Worm (Caenorhabditis elegans) whole organism, young adult: ENCODE measurements around the gene ZK930.7.

Experiments
- B0035.1 ChIP-seq: sonication (generic microtip); optimal IDR thresholded peaks from 2 replicates; lab custom pipeline; 2016; ENCODE audit warnings: missing genetic modification characterization, mild to moderate bottlenecking, missing compliant biosample characterization, missing genotype, missing genetic modification reagents
- B0261.1 ChIP-seq: sonication (generic microtip); optimal IDR thresholded peaks from 2 replicates; lab custom pipeline; 2016; ENCODE audit warnings: mild to moderate bottlenecking, missing genetic modification characterization, moderate library complexity, missing compliant biosample characterization
- D2030.7 ChIP-seq: fragments of 200-800 bp; sonication (Bioruptor generic); IDR thresholded peaks from 2 replicates; pipeline ENCODE4 v1.3.6; 2022; ENCODE audit warnings: missing genetic modification reagents, missing genetic modification characterization, missing compliant biosample characterization
- F10E7.11 ChIP-seq: sonication (generic microtip); optimal IDR thresholded peaks from 2 replicates; lab custom pipeline; 2017; ENCODE audit warnings: mild to moderate bottlenecking, missing genetic modification characterization, moderate library complexity, missing compliant biosample characterization
- F33H1.4 ChIP-seq: fragments of 200-800 bp; sonication (Bioruptor generic); IDR thresholded peaks from 2 replicates; pipeline ENCODE4 v1.3.6; 2022; ENCODE audit warnings: missing genetic modification reagents, missing genetic modification characterization, missing compliant biosample characterization
- F52B5.7 ChIP-seq: sonication (generic microtip); optimal IDR thresholded peaks from 2 replicates; lab custom pipeline; 2016; ENCODE audit warnings: mild to moderate bottlenecking, missing genetic modification characterization, missing compliant biosample characterization
- K11D2.4 ChIP-seq: fragments of 200-800 bp; sonication (Bioruptor generic); IDR thresholded peaks from 2 replicates; pipeline ENCODE4 v1.3.6; 2022; ENCODE audit warnings: missing genetic modification reagents, missing genetic modification characterization, missing compliant biosample characterization
- K12H6.12 ChIP-seq: fragments of 200-800 bp; sonication (Bioruptor generic); optimal IDR thresholded peaks from 2 replicates; lab custom pipeline; 2018; ENCODE audit warnings: mild to moderate bottlenecking, missing genetic modification characterization, missing compliant biosample characterization
- T07F8.4 ChIP-seq: sonication (generic microtip); optimal IDR thresholded peaks from 2 replicates; lab custom pipeline; 2016; ENCODE audit warnings: mild to moderate bottlenecking, missing genetic modification characterization, moderate library complexity, missing compliant biosample characterization
- T26A5.8 ChIP-seq: sonication (generic microtip); optimal IDR thresholded peaks from 2 replicates; lab custom pipeline; 2016; ENCODE audit warnings: missing genetic modification characterization, missing compliant biosample characterization
- Y56A3A.18 ChIP-seq: fragments of 200-800 bp; sonication (Bioruptor generic); IDR thresholded peaks from 2 replicates; pipeline ENCODE4 v1.3.6; 2022; ENCODE audit warnings: missing genetic modification reagents, missing genetic modification characterization, missing compliant biosample characterization
- Y67H2A.10 ChIP-seq: fragments of 200-800 bp; sonication (Bioruptor generic); conservative IDR thresholded peaks from 2 replicates; pipeline ENCODE4 v1.3.6; 2022; ENCODE audit warnings: missing genetic modification reagents, missing genetic modification characterization, missing compliant biosample characterization
- ZK185.1 ChIP-seq: sonication (generic microtip); optimal IDR thresholded peaks from 2 replicates; lab custom pipeline; 2016; ENCODE audit warnings: mild to moderate bottlenecking, missing genetic modification characterization, missing compliant biosample characterization; ENCODE audit not compliant: poor library complexity, severe bottlenecking
- aptf-2 ChIP-seq: fragments of 200-800 bp; sonication (Bioruptor generic); conservative IDR thresholded peaks from 2 replicates; pipeline ENCODE4 v1.3.6; 2022; ENCODE audit warnings: missing genetic modification reagents, missing genetic modification characterization, missing compliant biosample characterization
- aptf-3 ChIP-seq: fragments of 200-800 bp; sonication (Bioruptor generic); IDR thresholded peaks from 2 replicates; pipeline ENCODE4 v1.3.6; 2022; ENCODE audit warnings: missing genetic modification characterization, missing compliant biosample characterization
- attf-3 ChIP-seq: fragments of 200-800 bp; sonication (Bioruptor generic); conservative IDR thresholded peaks from 2 replicates; pipeline ENCODE4 v1.3.6; 2022; ENCODE audit warnings: missing genetic modification reagents, missing genetic modification characterization, missing compliant biosample characterization
- cebp-2 ChIP-seq: fragments of 200-800 bp; sonication (Bioruptor generic); IDR thresholded peaks from 2 replicates; pipeline ENCODE4 v1.3.6; 2022; ENCODE audit warnings: missing genetic modification characterization, missing compliant biosample characterization
- ceh-91 ChIP-seq: fragments of 200-800 bp; sonication (Bioruptor generic); IDR thresholded peaks from 2 replicates; pipeline ENCODE4 v1.3.6; 2022; ENCODE audit warnings: missing genetic modification reagents, missing genetic modification characterization, missing compliant biosample characterization
- dpl-1 ChIP-seq: fragments of 150-350 bp; optimal IDR thresholded peaks from 2 replicates; lab custom pipeline; 2014; ENCODE audit warnings: missing biosample characterization, missing genetic modification reagents, missing genetic modification characterization
- efl-1 ChIP-seq: fragments of 150-350 bp; optimal IDR thresholded peaks from 2 replicates; lab custom pipeline; 2014; ENCODE audit warnings: missing biosample characterization, missing genetic modification reagents, missing genetic modification characterization
- egl-44 ChIP-seq: fragments of 200-800 bp; sonication (Bioruptor generic); IDR thresholded peaks from 2 replicates; pipeline ENCODE4 v1.3.6; 2022; ENCODE audit warnings: missing genetic modification reagents, missing genetic modification characterization, missing compliant biosample characterization
- ekl-4 ChIP-seq: fragments of 200-800 bp; sonication (Bioruptor generic); IDR thresholded peaks from 2 replicates; pipeline ENCODE4 v1.3.6; 2022; ENCODE audit warnings: missing genetic modification reagents, missing genetic modification characterization, missing compliant biosample characterization
- gei-17 ChIP-seq: fragments of 200-800 bp; sonication (Bioruptor generic); optimal IDR thresholded peaks from 2 replicates; lab custom pipeline; 2018; ENCODE audit warnings: mild to moderate bottlenecking, missing genetic modification characterization, missing compliant biosample characterization
- lag-1 ChIP-seq: fragments of 200-800 bp; sonication (Bioruptor generic); IDR thresholded peaks from 2 replicates; pipeline ENCODE4 v1.3.6; 2022; ENCODE audit warnings: missing genetic modification reagents, missing genetic modification characterization, missing compliant biosample characterization
- let-607 ChIP-seq, 2 experiments: fragments of 200-800 bp in 1 of 2; sonication (Bioruptor generic) in 1 of 2; sonication (generic microtip) in 1 of 2; optimal IDR thresholded peaks; 2 replicates each; lab custom pipeline; 2016 to 2018; ENCODE audit warnings: mild to moderate bottlenecking in 2 of 2, missing compliant biosample characterization in 2 of 2, missing genetic modification characterization in 2 of 2, moderate library complexity in 2 of 2, missing genotype in 1 of 2
- lin-35 ChIP-seq, 3 experiments: fragments of 150-350 bp in 2 of 3; sonication (generic microtip) in 1 of 3; optimal IDR thresholded peaks; 2 replicates each; lab custom pipeline; 2014 to 2018; ENCODE audit warnings: missing biosample characterization in 3 of 3, missing genetic modification characterization in 3 of 3, missing genetic modification reagents in 3 of 3
- lin-40 ChIP-seq: sonication (generic microtip); optimal IDR thresholded peaks from 2 replicates; lab custom pipeline; 2016; ENCODE audit warnings: missing genetic modification characterization, mild to moderate bottlenecking, missing compliant biosample characterization, missing genotype, missing genetic modification reagents
- lin-54 ChIP-seq: fragments of 200-800 bp; sonication (Bioruptor generic); optimal IDR thresholded peaks from 2 replicates; lab custom pipeline; 2018; ENCODE audit warnings: mild to moderate bottlenecking, missing genetic modification characterization, missing compliant biosample characterization
- lir-1 ChIP-seq: fragments of 200-800 bp; sonication (Bioruptor generic); conservative IDR thresholded peaks from 2 replicates; pipeline ENCODE4 v1.3.6; 2022; ENCODE audit warnings: missing genetic modification reagents, missing genetic modification characterization, missing compliant biosample characterization
- lsl-1 ChIP-seq: fragments of 200-800 bp; sonication (Bioruptor generic); optimal IDR thresholded peaks from 2 replicates; lab custom pipeline; 2018; ENCODE audit warnings: mild to moderate bottlenecking, missing genetic modification characterization, moderate library complexity, missing compliant biosample characterization
- mcd-1 ChIP-seq: fragments of 200-800 bp; sonication (Bioruptor generic); IDR thresholded peaks from 2 replicates; pipeline ENCODE4 v1.3.6; 2022; ENCODE audit warnings: missing genetic modification reagents, missing genetic modification characterization, missing compliant biosample characterization
- mel-28 ChIP-seq: sonication (generic microtip); optimal IDR thresholded peaks from 2 replicates; lab custom pipeline; 2016; ENCODE audit warnings: borderline replicate concordance, mild to moderate bottlenecking, missing genetic modification characterization, missing compliant biosample characterization
- nfya-2 ChIP-seq: fragments of 200-800 bp; sonication (Bioruptor generic); IDR thresholded peaks from 2 replicates; pipeline ENCODE4 v1.3.6; 2022; ENCODE audit warnings: missing genetic modification reagents, missing genetic modification characterization, missing compliant biosample characterization
- nfyb-1 ChIP-seq: fragments of 200-800 bp; sonication (Bioruptor generic); IDR thresholded peaks from 2 replicates; pipeline ENCODE4 v1.3.6; 2022; ENCODE audit warnings: missing genetic modification reagents, missing genetic modification characterization, missing compliant biosample characterization
- nhr-80 ChIP-seq: sonication (generic microtip); optimal IDR thresholded peaks from 2 replicates; lab custom pipeline; 2016; ENCODE audit warnings: missing genetic modification characterization, missing compliant biosample characterization
- rcor-1 ChIP-seq: fragments of 200-800 bp; sonication (Bioruptor generic); IDR thresholded peaks from 2 replicates; pipeline ENCODE4 v1.3.6; 2022; ENCODE audit warnings: missing genetic modification reagents, missing genetic modification characterization, missing compliant biosample characterization
- rec-8 ChIP-seq, 2 experiments: sonication (generic microtip); optimal IDR thresholded peaks; 2 replicates each; lab custom pipeline; 2016; ENCODE audit warnings: mild to moderate bottlenecking in 2 of 2, missing genetic modification characterization in 2 of 2, missing genetic modification reagents in 2 of 2, missing genotype in 2 of 2, missing biosample characterization in 1 of 2, missing compliant biosample characterization in 1 of 2, moderate library complexity in 1 of 2
- rpc-1 ChIP-seq, 2 experiments: fragments of 150-350 bp in 1 of 2; sonication (generic microtip) in 1 of 2; optimal IDR thresholded peaks; 2 replicates each; lab custom pipeline; 2014 to 2018; ENCODE audit warnings: missing biosample characterization in 1 of 2, missing genetic modification characterization in 1 of 2, missing genetic modification reagents in 1 of 2, missing genotype in 1 of 2
- snpc-1.1 ChIP-seq: sonication (generic microtip); optimal IDR thresholded peaks from 2 replicates; lab custom pipeline; 2017; ENCODE audit warnings: missing genetic modification characterization, mild to moderate bottlenecking, missing compliant biosample characterization, antibody characterized with exemption, moderate library complexity, missing genotype, missing genetic modification reagents; ENCODE audit not compliant: insufficient read depth
- somi-1 ChIP-seq: fragments of 200-800 bp; sonication (Bioruptor generic); optimal IDR thresholded peaks from 2 replicates; lab custom pipeline; 2018; ENCODE audit warnings: mild to moderate bottlenecking, missing genetic modification characterization, missing compliant biosample characterization
- sptf-2 ChIP-seq: fragments of 200-800 bp; sonication (Bioruptor generic); optimal IDR thresholded peaks from 2 replicates; lab custom pipeline; 2018; ENCODE audit warnings: mild to moderate bottlenecking, missing genetic modification characterization, missing compliant biosample characterization
- tlf-1 ChIP-seq: fragments of 200-800 bp; sonication (Bioruptor generic); optimal IDR thresholded peaks from 2 replicates; lab custom pipeline; 2018; ENCODE audit warnings: mild to moderate bottlenecking, missing genetic modification characterization, missing compliant biosample characterization
- xnd-1 ChIP-seq: sonication (generic microtip); optimal IDR thresholded peaks from 2 replicates; lab custom pipeline; 2016; ENCODE audit warnings: missing genotype, missing genetic modification reagents, missing genetic modification characterization, missing compliant biosample characterization
- ztf-25 ChIP-seq: fragments of 200-800 bp; sonication (Bioruptor generic); IDR thresholded peaks from 2 replicates; pipeline ENCODE4 v1.3.6; 2022; ENCODE audit warnings: missing genetic modification reagents, missing genetic modification characterization, missing compliant biosample characterization
- ztf-28 ChIP-seq: fragments of 200-800 bp; sonication (Bioruptor generic); IDR thresholded peaks from 2 replicates; pipeline ENCODE4 v1.3.6; 2022; ENCODE audit warnings: missing genetic modification reagents, missing genetic modification characterization, missing compliant biosample characterization

ZK930.7 gene

DNA sequence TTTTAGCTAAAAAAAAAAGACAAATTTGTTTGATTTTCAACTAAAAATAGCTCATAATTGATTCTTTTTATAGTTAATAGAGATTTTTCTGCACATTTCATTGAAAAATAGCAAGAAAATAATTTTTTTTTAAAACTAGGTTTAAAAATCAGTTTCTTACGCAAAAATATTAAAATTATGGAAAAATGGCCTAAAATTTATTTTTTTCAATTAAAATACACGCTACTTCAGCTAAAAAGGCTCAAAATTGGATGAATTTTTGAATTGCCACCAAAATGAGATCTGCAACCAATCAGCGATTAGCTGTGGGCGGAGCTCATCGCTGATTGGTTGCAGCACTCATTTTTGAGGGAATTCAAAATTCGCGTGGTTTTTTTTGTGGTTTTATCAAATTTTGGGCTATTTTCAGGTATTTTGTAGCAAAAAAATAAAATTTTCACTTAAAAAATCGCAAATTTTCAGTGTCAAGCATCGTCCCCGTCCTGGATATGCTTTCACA, 48.8 kb downstream of the ZK930.7 start:
- TF ChIP-seq nfyb-1 (GFP tag; lab: Robert Waterston, UW) = peak; percentile 94
- no peak for TF ChIP-seq aptf-2 (GFP tag; lab: Robert Waterston, UW)
- TF ChIP-seq nfya-2 (GFP tag; lab: Robert Waterston, UW) = 0 out of 2 replicates have a peak, but pooled peaks have one; percentile 41
- TF ChIP-seq, all 124 proteins: peak for 2

DNA sequence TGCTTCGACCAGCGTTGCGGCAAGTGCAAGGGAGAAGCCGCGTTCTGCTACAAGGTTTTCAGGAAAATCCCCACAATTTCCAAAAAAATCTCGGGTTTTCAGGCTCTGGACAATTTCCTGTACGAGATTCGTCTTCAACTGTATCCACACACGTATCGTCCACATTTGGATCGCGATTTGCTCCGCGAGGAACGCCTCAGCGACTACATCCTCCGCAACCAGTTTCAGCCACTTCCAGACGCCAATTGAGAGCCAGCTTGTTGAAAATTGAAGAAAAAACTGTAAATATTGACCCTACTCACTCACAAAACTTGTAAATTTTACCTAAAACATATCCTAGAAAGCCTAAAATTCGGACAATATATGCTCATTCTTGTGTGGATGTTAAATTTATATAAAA, 50.4 kb downstream of the ZK930.7 start:
- TF ChIP-seq B0261.1 (no peak), T07F8.4 (tag; lab: Kevin White, UChicago) (no peak), F10E7.11 (no peak), mel-28 (tag; lab: Kevin White, UChicago) (no peak), ekl-4 (GFP tag; lab: Robert Waterston, UW) (no peak), K11D2.4 (GFP tag; lab: Robert Waterston, UW) (peak; percentile 12; the same call in 1 of the 2 replicates), ztf-28 (GFP tag; lab: Robert Waterston, UW) (no peak), lin-35 (GFP tag; optimal IDR thresholded peaks at IDR 0.05; lab: Kevin White, UChicago) (no peak), lsl-1 (GFP tag; lab: Kevin White, UChicago) (no peak), dpl-1 (GFP tag; lab: Kevin White, UChicago) (no peak), ZK185.1 (tag; lab: Kevin White, UChicago) (no peak), xnd-1 (tag; lab: Kevin White, UChicago) (no peak), mcd-1 (GFP tag; lab: Robert Waterston, UW) (no peak), ceh-91 (GFP tag; lab: Robert Waterston, UW) (0 out of 2 replicates have a peak, but pooled peaks have one; percentile 29), K12H6.12 (tag; lab: Kevin White, UChicago) (no peak), B0035.1 (tag; lab: Kevin White, UChicago) (no peak), T26A5.8 (no peak), Y56A3A.18 (GFP tag; lab: Robert Waterston, UW) (0 out of 2 replicates have a peak, but pooled peaks have one; percentile 61), lin-54 (GFP tag; lab: Kevin White, UChicago) (no peak), aptf-3 (GFP tag; lab: Robert Waterston, UW) (no peak), let-607 (tag; optimal IDR thresholded peaks at IDR 0.05; lab: Kevin White, UChicago) (no peak), rec-8 (tag; optimal IDR thresholded peaks at IDR 0.05; lab: Kevin White, UChicago) (no peak), sptf-2 (no peak), egl-44 (0 out of 2 replicates have a peak, but pooled peaks have one; percentile 37), nhr-80 (tag; lab: Kevin White, UChicago) (no peak), lin-40 (no peak), gei-17 (GFP tag; lab: Kevin White, UChicago) (no peak), somi-1 (GFP tag; lab: Kevin White, UChicago) (no peak), D2030.7 (GFP tag; lab: Robert Waterston, UW) (no peak), Y67H2A.10 (GFP tag; lab: Robert Waterston, UW) (no peak), rpc-1 (optimal IDR thresholded peaks at IDR 0.05; lab: Kevin White, UChicago) (no peak), rpc-1 (tag; optimal IDR thresholded peaks at IDR 0.05; lab: Kevin White, UChicago) (no peak), F52B5.7 (tag; lab: Kevin White, UChicago) (peak; percentile 37), snpc-1.1 (no peak), efl-1 (GFP tag; lab: Kevin White, UChicago) (no peak), lir-1 (GFP tag; lab: Robert Waterston, UW) (no peak), tlf-1 (GFP tag; lab: Kevin White, UChicago) (no peak), lag-1 (GFP tag; lab: Robert Waterston, UW) (no peak), ztf-25 (GFP tag; lab: Robert Waterston, UW) (no peak), cebp-2 (GFP tag; lab: Robert Waterston, UW) (no peak), attf-3 (no peak), nfyb-1 (GFP tag; lab: Robert Waterston, UW) (peak; percentile 60), rcor-1 (no peak), F33H1.4 (GFP tag; lab: Robert Waterston, UW) (0 out of 2 replicates have a peak, but pooled peaks have one; percentile 9)
